Worm (Caenorhabditis elegans) whole organism, late embryonic: Measurements from ENCODE around the gene che-12.

Experiments used
- C08G9.2 ChIP-seq: sonication (generic microtip); optimal IDR thresholded peaks from 2 replicates; lab custom pipeline; 2016; ENCODE audit warnings: mild to moderate bottlenecking, missing genetic modification characterization, moderate library complexity, missing compliant biosample characterization
- C38D4.7 ChIP-seq: fragments of 200-800 bp; sonication (Bioruptor generic); optimal IDR thresholded peaks from 2 replicates; lab custom pipeline; 2018; ENCODE audit warnings: mild to moderate bottlenecking, missing genetic modification characterization, moderate library complexity, missing compliant biosample characterization
- F13H6.1 ChIP-seq: sonication (generic microtip); optimal IDR thresholded peaks from 2 replicates; lab custom pipeline; 2016; ENCODE audit warnings: missing genetic modification characterization, missing compliant biosample characterization
- K09A11.1 ChIP-seq: sonication (generic microtip); optimal IDR thresholded peaks from 2 replicates; lab custom pipeline; 2017; ENCODE audit warnings: antibody characterized with exemption, mild to moderate bottlenecking, missing genetic modification characterization, missing compliant biosample characterization; ENCODE audit not compliant: insufficient read depth
- T23F11.4 ChIP-seq: fragments of 200-800 bp; sonication (Bioruptor generic); optimal IDR thresholded peaks from 2 replicates; lab custom pipeline; 2018; ENCODE audit warnings: mild to moderate bottlenecking, missing genetic modification characterization, missing compliant biosample characterization
- Y22D7AL.16 ChIP-seq: sonication (generic microtip); optimal IDR thresholded peaks from 2 replicates; lab custom pipeline; 2016; ENCODE audit warnings: missing genetic modification characterization, missing compliant biosample characterization
- ahr-1 ChIP-seq: sonication (generic microtip); optimal IDR thresholded peaks from 2 replicates; lab custom pipeline; 2016; ENCODE audit warnings: missing genetic modification characterization, missing compliant biosample characterization
- ceh-14 ChIP-seq: sonication (generic microtip); optimal IDR thresholded peaks from 2 replicates; lab custom pipeline; 2016; ENCODE audit warnings: missing genotype, missing genetic modification characterization, missing compliant biosample characterization
- ceh-18 ChIP-seq: sonication (generic microtip); optimal IDR thresholded peaks from 2 replicates; lab custom pipeline; 2016; ENCODE audit warnings: missing genetic modification characterization, missing compliant biosample characterization
- ceh-19 ChIP-seq: fragments of 200-800 bp; sonication (Bioruptor generic); optimal IDR thresholded peaks from 2 replicates; lab custom pipeline; 2018; ENCODE audit warnings: mild to moderate bottlenecking, missing genetic modification characterization, missing compliant biosample characterization
- ceh-2 ChIP-seq: sonication (generic microtip); optimal IDR thresholded peaks from 2 replicates; lab custom pipeline; 2016; ENCODE audit warnings: missing genotype, missing genetic modification characterization, missing compliant biosample characterization
- ceh-24 ChIP-seq: sonication (generic microtip); optimal IDR thresholded peaks from 2 replicates; lab custom pipeline; 2016; ENCODE audit warnings: mild to moderate bottlenecking, missing genetic modification characterization, missing compliant biosample characterization
- ceh-30 ChIP-seq: fragments of 150-350 bp; optimal IDR thresholded peaks from 2 replicates; lab custom pipeline; 2014; ENCODE audit warnings: missing biosample characterization, missing genetic modification characterization
- ceh-45 ChIP-seq: fragments of 200-800 bp; sonication (Bioruptor generic); IDR thresholded peaks from 2 replicates; pipeline ENCODE4 v1.3.6; 2022; ENCODE audit warnings: missing genetic modification reagents, missing genetic modification characterization, missing compliant biosample characterization
- ceh-6 ChIP-seq: fragments of 200-800 bp; sonication (Bioruptor generic); optimal IDR thresholded peaks from 2 replicates; lab custom pipeline; 2018; ENCODE audit warnings: mild to moderate bottlenecking, missing genetic modification characterization, missing compliant biosample characterization
- ceh-9 ChIP-seq: sonication (generic microtip); optimal IDR thresholded peaks from 2 replicates; lab custom pipeline; 2016; ENCODE audit warnings: mild to moderate bottlenecking, missing genetic modification characterization, inconsistent platforms, missing compliant biosample characterization
- dve-1 ChIP-seq: sonication (generic microtip); optimal IDR thresholded peaks from 2 replicates; lab custom pipeline; 2017; ENCODE audit warnings: antibody characterized with exemption, mild to moderate bottlenecking, missing genetic modification characterization, missing compliant biosample characterization
- elt-2 ChIP-seq: sonication (generic microtip); optimal IDR thresholded peaks from 2 replicates; lab custom pipeline; 2016; ENCODE audit warnings: missing genetic modification reagents, missing genetic modification characterization, missing compliant biosample characterization
- eyg-1 ChIP-seq: sonication (generic microtip); optimal IDR thresholded peaks from 2 replicates; lab custom pipeline; 2016; ENCODE audit warnings: missing genotype, missing genetic modification characterization, missing compliant biosample characterization
- fkh-10 ChIP-seq: fragments of 150-350 bp; optimal IDR thresholded peaks from 2 replicates; lab custom pipeline; 2014; ENCODE audit warnings: missing biosample characterization, missing genetic modification reagents, missing genetic modification characterization
- gmeb-2 ChIP-seq: sonication (generic microtip); optimal IDR thresholded peaks from 2 replicates; lab custom pipeline; 2016; ENCODE audit warnings: missing genetic modification characterization, inconsistent platforms, missing compliant biosample characterization
- hlh-15 ChIP-seq: sonication (generic microtip); optimal IDR thresholded peaks from 2 replicates; lab custom pipeline; 2016; ENCODE audit warnings: missing genetic modification characterization, missing compliant biosample characterization
- hlh-6 ChIP-seq: sonication (generic microtip); optimal IDR thresholded peaks from 2 replicates; lab custom pipeline; 2016; ENCODE audit warnings: missing genotype, missing genetic modification characterization, missing compliant biosample characterization
- lim-6 ChIP-seq: sonication (generic microtip); optimal IDR thresholded peaks from 2 replicates; lab custom pipeline; 2016; ENCODE audit warnings: missing genetic modification characterization, missing compliant biosample characterization
- madf-2 ChIP-seq: sonication (generic microtip); optimal IDR thresholded peaks from 2 replicates; lab custom pipeline; 2017; ENCODE audit warnings: missing genetic modification characterization, missing compliant biosample characterization
- nfya-1 ChIP-seq: sonication (generic microtip); optimal IDR thresholded peaks from 2 replicates; lab custom pipeline; 2017; ENCODE audit warnings: missing genetic modification characterization, mild to moderate bottlenecking, missing compliant biosample characterization, antibody characterized with exemption, moderate library complexity
- nhr-11 ChIP-seq: fragments of 150-350 bp; optimal IDR thresholded peaks from 2 replicates; lab custom pipeline; 2014; ENCODE audit warnings: missing biosample characterization, missing genetic modification characterization
- npax-4 ChIP-seq: sonication (generic microtip); optimal IDR thresholded peaks from 2 replicates; lab custom pipeline; 2016; ENCODE audit warnings: missing genetic modification characterization, missing compliant biosample characterization
- odd-2 ChIP-seq: sonication (generic microtip); optimal IDR thresholded peaks from 2 replicates; lab custom pipeline; 2017; ENCODE audit warnings: antibody characterized with exemption, mild to moderate bottlenecking, missing genetic modification characterization, missing compliant biosample characterization
- pag-3 ChIP-seq: sonication (generic microtip); optimal IDR thresholded peaks from 2 replicates; lab custom pipeline; 2016; ENCODE audit warnings: missing compliant biosample characterization, missing genetic modification characterization, borderline replicate concordance
- pat-9 ChIP-seq: fragments of 200-800 bp; sonication (Bioruptor generic); optimal IDR thresholded peaks from 2 replicates; lab custom pipeline; 2018; ENCODE audit warnings: mild to moderate bottlenecking, missing genetic modification characterization, moderate library complexity, missing compliant biosample characterization
- pax-1 ChIP-seq: fragments of 150-350 bp; optimal IDR thresholded peaks from 2 replicates; lab custom pipeline; 2014; ENCODE audit warnings: missing biosample characterization, missing genetic modification characterization
- pha-4 ChIP-seq: fragments of 150-350 bp; optimal IDR thresholded peaks from 2 replicates; lab custom pipeline; 2018; ENCODE audit warnings: missing biosample characterization, missing genetic modification reagents, missing genetic modification characterization
- pqm-1 ChIP-seq: sonication (generic microtip); optimal IDR thresholded peaks from 2 replicates; lab custom pipeline; 2016; ENCODE audit warnings: missing genetic modification characterization, missing compliant biosample characterization
- ref-2 ChIP-seq: sonication (generic microtip); optimal IDR thresholded peaks from 2 replicates; lab custom pipeline; 2016; ENCODE audit warnings: missing genetic modification characterization, missing compliant biosample characterization
- sdc-2 ChIP-seq: sonication (generic microtip); optimal IDR thresholded peaks from 2 replicates; lab custom pipeline; 2016; ENCODE audit warnings: missing genotype, missing genetic modification characterization, missing compliant biosample characterization
- sox-2 ChIP-seq: fragments of 200-800 bp; sonication (Bioruptor generic); IDR thresholded peaks from 2 replicates; pipeline ENCODE4 v1.3.6; 2022; ENCODE audit warnings: missing genetic modification reagents, missing genetic modification characterization, missing compliant biosample characterization
- sox-4 ChIP-seq: sonication (generic microtip); optimal IDR thresholded peaks from 2 replicates; lab custom pipeline; 2017; ENCODE audit warnings: mild to moderate bottlenecking, missing genetic modification characterization, inconsistent platforms, missing compliant biosample characterization
- syd-9 ChIP-seq: sonication (generic microtip); optimal IDR thresholded peaks from 2 replicates; lab custom pipeline; 2016; ENCODE audit warnings: mild to moderate bottlenecking, missing genetic modification characterization, moderate library complexity, missing compliant biosample characterization
- tbx-7 ChIP-seq: sonication (generic microtip); optimal IDR thresholded peaks from 2 replicates; lab custom pipeline; 2016; ENCODE audit warnings: missing genotype, missing genetic modification characterization, missing compliant biosample characterization
- ttx-3 ChIP-seq: sonication (generic microtip); optimal IDR thresholded peaks from 2 replicates; lab custom pipeline; 2016; ENCODE audit warnings: missing genetic modification reagents, missing genetic modification characterization, missing compliant biosample characterization
- unc-42 ChIP-seq: sonication (generic microtip); optimal IDR thresholded peaks from 2 replicates; lab custom pipeline; 2016; ENCODE audit warnings: missing genotype, missing genetic modification characterization, missing compliant biosample characterization
- unc-86 ChIP-seq: sonication (generic microtip); optimal IDR thresholded peaks from 2 replicates; lab custom pipeline; 2016; ENCODE audit warnings: missing genetic modification characterization, missing compliant biosample characterization
- ztf-16 ChIP-seq: sonication (generic microtip); optimal IDR thresholded peaks from 2 replicates; lab custom pipeline; 2017; ENCODE audit warnings: missing genetic modification characterization, missing compliant biosample characterization

The che-12 gene

ce11 chrV:10319434-10319833 is 12.3 kb upstream of the che-12 start, which contains the start of gene B0024.11:
Gene B0024.11 (minus strand): TSS chrV:10319534.
- TF ChIP-seq unc-86 (no peak), unc-42 (tag; lab: Kevin White, UChicago) (no peak)
- TF ChIP-seq, all 69 proteins: peak for 0

DNA sequence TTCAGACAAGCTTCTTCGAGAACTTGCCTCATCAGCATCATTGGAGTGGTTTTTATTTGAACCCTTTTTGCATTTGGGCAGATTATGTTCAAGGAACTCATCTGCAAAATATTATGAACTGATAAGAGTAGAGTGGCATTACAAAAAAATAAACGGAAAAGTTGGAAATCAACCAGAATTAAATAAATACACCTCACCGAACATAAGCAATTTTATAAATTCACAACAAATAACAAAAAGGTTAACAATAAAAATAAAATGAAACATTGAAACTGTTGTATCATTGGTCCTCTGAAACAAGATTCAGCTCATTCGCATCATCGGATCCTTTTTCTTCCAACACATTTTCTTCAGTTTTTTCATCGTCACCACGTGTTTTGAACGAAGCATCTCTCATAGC is 10.1 kb upstream of the che-12 start, which contains the start of gene asps-1:
Gene asps-1, minus strand, starts transcription at position 101 of the 400 bp plus-strand sequence.
- no peak for TF ChIP-seq ttx-3
- TF ChIP-seq C38D4.7 (GFP tag; lab: Kevin White, UChicago), result no peak
- no peak for TF ChIP-seq ceh-14 (tag; lab: Kevin White, UChicago)
- TF ChIP-seq lim-6, result no peak
- no peak for TF ChIP-seq hlh-15 (tag; lab: Kevin White, UChicago)
- no peak for TF ChIP-seq unc-42 (tag; lab: Kevin White, UChicago)
- TF ChIP-seq ztf-16 (tag; lab: Kevin White, UChicago), result no peak
- TF ChIP-seq pax-1, result no peak
- TF ChIP-seq K09A11.1, result no peak
- no peak for TF ChIP-seq elt-2 (tag; lab: Kevin White, UChicago)
- TF ChIP-seq pha-4, result no peak
- no peak for TF ChIP-seq npax-4
- no peak for TF ChIP-seq ceh-18 (tag; lab: Kevin White, UChicago)
- TF ChIP-seq ceh-24 (tag; lab: Kevin White, UChicago), result no peak
- no peak for TF ChIP-seq sdc-2
- no peak for TF ChIP-seq nhr-11 (tag; lab: Kevin White, UChicago)
- TF ChIP-seq tbx-7, result no peak
- no peak for TF ChIP-seq ceh-2 (tag; lab: Kevin White, UChicago)
- no peak for TF ChIP-seq hlh-6 (tag; lab: Kevin White, UChicago)
- TF ChIP-seq, all 69 proteins: peak for 0

DNA sequence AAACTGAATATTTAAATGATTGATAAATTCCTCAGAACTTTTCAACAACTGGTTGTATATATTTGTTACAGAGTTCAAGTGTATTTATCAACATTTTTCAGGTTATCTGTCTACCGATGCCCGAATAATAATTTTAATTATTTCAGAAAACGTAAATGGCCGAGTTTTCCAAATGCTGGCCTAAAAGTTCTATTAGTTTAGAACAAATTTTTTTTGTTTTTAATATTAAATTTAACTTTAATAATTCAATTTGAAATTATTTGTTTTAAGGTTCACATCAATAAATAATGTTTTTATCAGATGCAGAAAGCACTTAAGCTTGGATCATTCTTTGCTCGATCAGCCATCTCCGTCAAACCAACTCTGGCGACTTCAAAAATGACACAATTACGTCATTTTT is 7.2 kb upstream of the che-12 start, which contains the start of gene trx-2:
Gene trx-2, plus strand, starts transcription at position 301 of the 400 bp plus-strand sequence.
- TF ChIP-seq ttx-3, result no peak
- TF ChIP-seq sox-2, result no peak
- TF ChIP-seq ceh-19, result no peak

- TF ChIP-seq ceh-9, result no peak
- no peak for TF ChIP-seq T23F11.4 (GFP tag; lab: Kevin White, UChicago)
- no peak for TF ChIP-seq ceh-6
- no peak for TF ChIP-seq hlh-15 (tag; lab: Kevin White, UChicago)
- no peak for TF ChIP-seq pag-3
- TF ChIP-seq dve-1 (tag; lab: Kevin White, UChicago), result no peak
- TF ChIP-seq ceh-18 (tag; lab: Kevin White, UChicago), result no peak
- TF ChIP-seq ttx-3, result no peak
- TF ChIP-seq madf-2 (tag; lab: Kevin White, UChicago), result no peak
- TF ChIP-seq sox-4 (tag; lab: Kevin White, UChicago), result no peak
- TF ChIP-seq ceh-2 (tag; lab: Kevin White, UChicago), result no peak
- no peak for TF ChIP-seq npax-4
- TF ChIP-seq eyg-1, result no peak
- TF ChIP-seq fkh-10, result no peak
- no peak for TF ChIP-seq ceh-24 (tag; lab: Kevin White, UChicago)
- TF ChIP-seq ref-2 (tag; lab: Kevin White, UChicago), result no peak
- no peak for TF ChIP-seq nfya-1
- no peak for TF ChIP-seq pat-9 (tag; lab: Kevin White, UChicago)
Measured at ce11 chrV:10313953-10314352, 6.8 kb upstream of the che-12 start, which contains the start of gene gcy-6. Gene gcy-6 (minus strand): TSS chrV:10314053.

ce11 chrV:10297099-10297498 is 10.1 kb downstream of the che-12 start, which contains the start of gene B0024.4:
Gene B0024.4 (plus strand): TSS chrV:10297399.
- TF ChIP-seq ttx-3 (no peak), pqm-1 (no peak), unc-86 (no peak), ahr-1 (tag; lab: Kevin White, UChicago) (no peak), F13H6.1 (no peak), C08G9.2 (tag; lab: Kevin White, UChicago) (no peak), odd-2 (tag; lab: Kevin White, UChicago) (no peak), ceh-30 (tag; lab: Kevin White, UChicago) (no peak), syd-9 (tag; lab: Kevin White, UChicago) (no peak), C38D4.7 (GFP tag; lab: Kevin White, UChicago) (no peak), ceh-45 (GFP tag; lab: Robert Waterston, UW) (no peak), Y22D7AL.16 (tag; lab: Kevin White, UChicago) (no peak), gmeb-2 (no peak), dve-1 (tag; lab: Kevin White, UChicago) (no peak)
